Fruit fly (Drosophila melanogaster) whole organism, embryonic: Measurements from ENCODE around the gene CG32647.

Experiments used
- Atf6 ChIP-seq: fragments of 200-800 bp; sonication (Bioruptor generic); IDR thresholded peaks from 2 replicates; pipeline ENCODE4 v1.3.6; 2022; ENCODE audit warnings: missing biosample characterization, missing genetic modification characterization
- Bdp1 ChIP-seq: fragments of 200-800 bp; sonication (Bioruptor generic); optimal IDR thresholded peaks from 3 replicates; lab custom pipeline; 2016; ENCODE audit warnings: missing biosample characterization, missing genetic modification characterization
- BtbVII ChIP-seq: fragments of 200-800 bp; sonication (Bioruptor generic); optimal IDR thresholded peaks from 3 replicates; lab custom pipeline; 2017; ENCODE audit warnings: missing biosample characterization, mild to moderate bottlenecking, missing genetic modification characterization
- CG10147 ChIP-seq: fragments of 200-800 bp; sonication (Bioruptor generic); optimal IDR thresholded peaks from 2 replicates; lab custom pipeline; 2019; ENCODE audit warnings: missing biosample characterization, mild to moderate bottlenecking, missing genetic modification characterization, moderate library complexity
- CG10209 ChIP-seq: fragments of 200-800 bp; sonication (Bioruptor generic); optimal IDR thresholded peaks from 3 replicates; lab custom pipeline; 2017; ENCODE audit warnings: missing biosample characterization, mild to moderate bottlenecking, missing genetic modification characterization, missing genetic modification reagents
- CG10267 ChIP-seq: fragments of 200-800 bp; sonication (Bioruptor generic); optimal IDR thresholded peaks from 2 replicates; lab custom pipeline; 2018; ENCODE audit warnings: missing biosample characterization, mild to moderate bottlenecking, missing genetic modification characterization, moderate library complexity
- CG12299 ChIP-seq: fragments of 200-800 bp; sonication (Bioruptor generic); optimal IDR thresholded peaks from 2 replicates; lab custom pipeline; 2018; ENCODE audit warnings: missing biosample characterization, mild to moderate bottlenecking, missing genetic modification characterization
- CG1602 ChIP-seq: fragments of 200-800 bp; sonication (Bioruptor generic); optimal IDR thresholded peaks from 3 replicates; lab custom pipeline; 2016; ENCODE audit warnings: missing biosample characterization, missing genetic modification characterization
- CG18599 ChIP-seq: fragments of 200-800 bp; sonication (Bioruptor generic); optimal IDR thresholded peaks from 3 replicates; lab custom pipeline; 2017; ENCODE audit warnings: missing biosample characterization, missing genetic modification characterization, mild to moderate bottlenecking, moderate library complexity, missing genetic modification reagents
- CG2678 ChIP-seq: fragments of 200-800 bp; sonication (Bioruptor generic); optimal IDR thresholded peaks from 3 replicates; lab custom pipeline; 2019; ENCODE audit warnings: missing biosample characterization, mild to moderate bottlenecking, missing genetic modification characterization, moderate library complexity
- CG3407 ChIP-seq: fragments of 200-800 bp; sonication (Bioruptor generic); optimal IDR thresholded peaks from 2 replicates; lab custom pipeline; 2018; ENCODE audit warnings: missing biosample characterization, mild to moderate bottlenecking, missing genetic modification characterization
- CG7372 ChIP-seq: fragments of 200-800 bp; sonication (Bioruptor generic); IDR thresholded peaks from 2 replicates; pipeline ENCODE4 v1.3.6; 2022; ENCODE audit warnings: missing biosample characterization, missing genetic modification characterization
- CG7928 ChIP-seq: fragments of 200-800 bp; sonication (Bioruptor generic); optimal IDR thresholded peaks from 2 replicates; lab custom pipeline; 2017; ENCODE audit warnings: missing biosample characterization, mild to moderate bottlenecking, missing genetic modification characterization
- CG9437 ChIP-seq: fragments of 200-800 bp; sonication (Bioruptor generic); optimal IDR thresholded peaks from 2 replicates; lab custom pipeline; 2018; ENCODE audit warnings: missing biosample characterization, mild to moderate bottlenecking, missing genetic modification characterization
- CG9609 ChIP-seq: fragments of 200-800 bp; sonication (Bioruptor generic); optimal IDR thresholded peaks from 3 replicates; lab custom pipeline; 2016; ENCODE audit warnings: missing biosample characterization, missing genetic modification characterization
- Dbx ChIP-seq: fragments of 200-800 bp; sonication (Bioruptor generic); IDR thresholded peaks from 3 replicates; pipeline ENCODE4 v1.3.6; 2022; ENCODE audit warnings: missing biosample characterization, missing genetic modification characterization
- Fer2 ChIP-seq: fragments of 200-800 bp; sonication (Bioruptor generic); optimal IDR thresholded peaks from 2 replicates; lab custom pipeline; 2018; ENCODE audit warnings: missing biosample characterization, mild to moderate bottlenecking, missing genetic modification characterization, moderate library complexity
- Hey ChIP-seq: fragments of 200-800 bp; sonication (Bioruptor generic); optimal IDR thresholded peaks from 3 replicates; lab custom pipeline; 2018; ENCODE audit warnings: missing biosample characterization, mild to moderate bottlenecking, missing genetic modification characterization
- HmgZ ChIP-seq: fragments of 200-800 bp; sonication (Bioruptor generic); optimal IDR thresholded peaks from 2 replicates; lab custom pipeline; 2018; ENCODE audit warnings: missing biosample characterization, mild to moderate bottlenecking, missing genetic modification characterization
- Hmx ChIP-seq: fragments of 200-800 bp; sonication (Bioruptor generic); optimal IDR thresholded peaks from 2 replicates; lab custom pipeline; 2016; ENCODE audit warnings: missing biosample characterization, missing genetic modification characterization
- Hr78 ChIP-seq, 2 experiments: fragments of 200-800 bp in 1 of 2; fragments of >200 bp in 1 of 2; sonication (Bioruptor generic) in 1 of 2; optimal IDR thresholded peaks; 2 replicates each; lab custom pipeline; 2017 to 2019; ENCODE audit warnings: missing biosample characterization in 2 of 2, missing genetic modification characterization in 2 of 2, mild to moderate bottlenecking in 1 of 2, moderate library complexity in 1 of 2
- chm ChIP-seq: fragments of 200-800 bp; sonication (Bioruptor generic); IDR thresholded peaks from 2 replicates; pipeline ENCODE4 v1.3.6; 2022; ENCODE audit warnings: missing biosample characterization, missing genetic modification characterization
- crol ChIP-seq: fragments of 200-800 bp; sonication (Bioruptor generic); IDR thresholded peaks from 2 replicates; pipeline ENCODE4 v1.3.6; 2022; ENCODE audit warnings: missing biosample characterization, missing genetic modification characterization
- dmrt99B ChIP-seq: fragments of 200-800 bp; sonication (Bioruptor generic); optimal IDR thresholded peaks from 2 replicates; lab custom pipeline; 2018; ENCODE audit warnings: missing biosample characterization, mild to moderate bottlenecking, missing genetic modification characterization, moderate library complexity
- dysf ChIP-seq: fragments of 200-800 bp; sonication (Bioruptor generic); IDR thresholded peaks from 3 replicates; pipeline ENCODE4 v1.3.6; 2022; ENCODE audit warnings: missing biosample characterization, missing genetic modification characterization
- ewg ChIP-seq: fragments of 200-800 bp; sonication (Bioruptor generic); optimal IDR thresholded peaks from 3 replicates; lab custom pipeline; 2017; ENCODE audit warnings: mild to moderate bottlenecking, missing biosample characterization, missing genetic modification reagents, missing genetic modification characterization
- fd102C ChIP-seq: fragments of 200-800 bp; sonication (Bioruptor generic); optimal IDR thresholded peaks from 2 replicates; lab custom pipeline; 2018; ENCODE audit warnings: missing biosample characterization, mild to moderate bottlenecking, missing genetic modification characterization, moderate library complexity
- fd3F ChIP-seq: fragments of 200-800 bp; sonication (Bioruptor generic); optimal IDR thresholded peaks from 2 replicates; lab custom pipeline; 2018; ENCODE audit warnings: missing biosample characterization, mild to moderate bottlenecking, missing genetic modification characterization, moderate library complexity
- gcm ChIP-seq: fragments of 200-800 bp; sonication (Bioruptor generic); optimal IDR thresholded peaks from 2 replicates; lab custom pipeline; 2019; ENCODE audit warnings: missing biosample characterization, mild to moderate bottlenecking, missing genetic modification characterization, moderate library complexity
- hbn ChIP-seq: fragments of 200-800 bp; sonication (Bioruptor generic); IDR thresholded peaks from 2 replicates; pipeline ENCODE4 v1.3.6; 2022; ENCODE audit warnings: missing biosample characterization, missing genetic modification characterization; ENCODE audit not compliant: partially characterized antibody
- inv ChIP-seq: fragments of 200-800 bp; sonication (Bioruptor generic); IDR thresholded peaks from 2 replicates; pipeline ENCODE4 v1.3.6; 2022; ENCODE audit warnings: missing biosample characterization, missing genetic modification characterization; ENCODE audit not compliant: partially characterized antibody
- ken ChIP-seq: fragments of 200-800 bp; sonication (Bioruptor generic); IDR thresholded peaks from 3 replicates; pipeline ENCODE4 v1.3.6; 2022; ENCODE audit warnings: missing biosample characterization, missing genetic modification characterization
- odd ChIP-seq: fragments of 200-800 bp; sonication (Bioruptor generic); optimal IDR thresholded peaks from 2 replicates; lab custom pipeline; 2017; ENCODE audit warnings: missing biosample characterization, mild to moderate bottlenecking, missing genetic modification characterization
- pan ChIP-seq, 4 experiments: fragments of >200 bp in 3 of 4; fragments of 200-800 bp in 1 of 4; sonication (Bioruptor generic) in 1 of 4; optimal IDR thresholded peaks in 3 of 4; IDR thresholded peaks in 1 of 4; 2 replicates each; pipeline versions ENCODE4 v1.3.6 to Lab custom; 2017 to 2022; ENCODE audit warnings: missing biosample characterization in 2 of 4, missing genetic modification characterization in 2 of 4, mixed read lengths in 1 of 4
- phol ChIP-seq: fragments of 200-800 bp; sonication (Bioruptor generic); optimal IDR thresholded peaks from 3 replicates; lab custom pipeline; 2018; ENCODE audit warnings: missing biosample characterization, mild to moderate bottlenecking, missing genetic modification characterization, moderate library complexity
- pita ChIP-seq: fragments of 200-800 bp; sonication (Bioruptor generic); optimal IDR thresholded peaks from 2 replicates; lab custom pipeline; 2017; ENCODE audit warnings: missing biosample characterization, mild to moderate bottlenecking, missing genetic modification characterization
- salm ChIP-seq: fragments of 200-800 bp; sonication (Bioruptor generic); optimal IDR thresholded peaks from 2 replicates; lab custom pipeline; 2018; ENCODE audit warnings: missing biosample characterization, mild to moderate bottlenecking, missing genetic modification characterization
- sd ChIP-seq: fragments of 200-800 bp; sonication (Bioruptor generic); optimal IDR thresholded peaks from 3 replicates; lab custom pipeline; 2018; ENCODE audit warnings: missing biosample characterization, mild to moderate bottlenecking, missing genetic modification characterization, moderate library complexity
- so ChIP-seq: fragments of 200-800 bp; sonication (Bioruptor generic); IDR thresholded peaks from 3 replicates; pipeline ENCODE4 v1.3.6; 2022; ENCODE audit warnings: missing biosample characterization, missing genetic modification characterization
- sqz ChIP-seq: fragments of 200-800 bp; sonication (Bioruptor generic); optimal IDR thresholded peaks from 3 replicates; lab custom pipeline; 2018; ENCODE audit warnings: missing biosample characterization, mild to moderate bottlenecking, missing genetic modification characterization
- ssp ChIP-seq: fragments of 200-800 bp; sonication (Bioruptor generic); IDR thresholded peaks from 2 replicates; pipeline ENCODE4 v1.3.6; 2022; ENCODE audit warnings: missing biosample characterization, missing genetic modification characterization
- stc ChIP-seq: fragments of 200-800 bp; sonication (Bioruptor generic); IDR thresholded peaks from 2 replicates; pipeline ENCODE4 v1.3.6; 2022; ENCODE audit warnings: missing biosample characterization, missing genetic modification characterization
- tap ChIP-seq: fragments of 200-800 bp; optimal IDR thresholded peaks from 3 replicates; lab custom pipeline; 2019; ENCODE audit warnings: missing biosample characterization, mild to moderate bottlenecking, missing genetic modification characterization, moderate library complexity
- tio ChIP-seq: fragments of 200-800 bp; sonication (Bioruptor generic); optimal IDR thresholded peaks from 2 replicates; lab custom pipeline; 2017; ENCODE audit warnings: missing biosample characterization, missing genetic modification characterization, inconsistent platforms
- zen2 ChIP-seq: fragments of 200-800 bp; sonication (Bioruptor generic); IDR thresholded peaks from 3 replicates; pipeline ENCODE4 v1.3.6; 2022; ENCODE audit warnings: missing biosample characterization, missing genetic modification characterization; ENCODE audit not compliant: partially characterized antibody
- zf30C ChIP-seq: fragments of 200-800 bp; sonication (Bioruptor generic); optimal IDR thresholded peaks from 3 replicates; lab custom pipeline; 2018; ENCODE audit warnings: missing biosample characterization, mild to moderate bottlenecking, missing genetic modification characterization

Gene CG32647

dm6 chrX:12747746-12748710 lies 36.7 kb downstream of the CG32647 start (continued):
- peak; percentile 87 for TF ChIP-seq zf30C (GFP tag; lab: Kevin White, UChicago)
- no peak for TF ChIP-seq ken (GFP tag; lab: Robert Waterston, UW)
- TF ChIP-seq Dbx (GFP tag; lab: Robert Waterston, UW): 0 out of 3 replicates have a peak, but pooled peaks have one; percentile 10
- TF ChIP-seq tap (tag; lab: Kevin White, UChicago): peak; percentile 70
- peak; percentile 10 for TF ChIP-seq BtbVII
- TF ChIP-seq salm (tag; lab: Kevin White, UChicago): no peak
- no peak for TF ChIP-seq fd3F
- peak; percentile 9 for TF ChIP-seq ewg (GFP tag; lab: Kevin White, UChicago)
- TF ChIP-seq CG10147 (GFP tag; lab: Kevin White, UChicago): peak; percentile 10
- TF ChIP-seq tio (GFP tag; lab: Kevin White, UChicago): peak; percentile 31
- peak; percentile 10 for TF ChIP-seq sd
- peak; percentile 18 for TF ChIP-seq fd102C (GFP tag; lab: Kevin White, UChicago)
- TF ChIP-seq chm: no peak
- no peak for TF ChIP-seq pan (optimal IDR thresholded peaks at IDR 0.05; lab: Kevin White, UChicago)
- peak in 1 of 2 experiments; percentile 49 for TF ChIP-seq pan (GFP tag; optimal IDR thresholded peaks at IDR 0.05 in 1 of 2, IDR thresholded peaks at IDR 0.05 in 1 of 2)
- TF ChIP-seq pita (GFP tag; lab: Kevin White, UChicago): no peak
- peak; percentile 79 for TF ChIP-seq phol (tag; lab: Kevin White, UChicago)
- no peak for TF ChIP-seq so
- no peak for TF ChIP-seq CG9609
- TF ChIP-seq CG1602: peak; percentile 40
- no peak for TF ChIP-seq Hmx (GFP tag; lab: Kevin White, UChicago)
- peak; percentile 57; the same call in 1 of the 3 replicates for TF ChIP-seq dysf (GFP tag; lab: Robert Waterston, UW)
- TF ChIP-seq inv (GFP tag; lab: Robert Waterston, UW): no peak
- TF ChIP-seq stc: 0 out of 2 replicates have a peak, but pooled peaks have one; percentile 32
- TF ChIP-seq CG3407 (GFP tag; lab: Kevin White, UChicago): peak; percentile 18
- no peak for TF ChIP-seq CG7372 (GFP tag; lab: Robert Waterston, UW)
- TF ChIP-seq Bdp1 (GFP tag; lab: Kevin White, UChicago): no peak
- TF ChIP-seq CG10267 (tag; lab: Kevin White, UChicago): peak; percentile 76
- TF ChIP-seq CG10209: peak; percentile 55
- peak; percentile 64 for TF ChIP-seq CG18599
- TF ChIP-seq Fer2 (tag; lab: Kevin White, UChicago): no peak
- no peak for TF ChIP-seq CG12299 (tag; lab: Kevin White, UChicago)
- no peak for TF ChIP-seq zen2 (GFP tag; lab: Robert Waterston, UW)
- TF ChIP-seq CG9437: peak; percentile 61
- TF ChIP-seq HmgZ: peak; percentile 7
- no peak for TF ChIP-seq sqz (GFP tag; lab: Kevin White, UChicago)
- TF ChIP-seq Hey (tag; lab: Kevin White, UChicago): no peak
- TF ChIP-seq CG2678 (tag; lab: Kevin White, UChicago): peak; percentile 84
- peak; percentile 70 for TF ChIP-seq gcm (GFP tag; lab: Kevin White, UChicago)
- TF ChIP-seq Hr78 (GFP tag; optimal IDR thresholded peaks at IDR 0.05; lab: Kevin White, UChicago): peak in 1 of 2 experiments; percentile 49
- 0 out of 2 replicates have a peak, but pooled peaks have one; percentile 18 for TF ChIP-seq ssp (GFP tag; lab: Robert Waterston, UW)
- peak; percentile 75 for TF ChIP-seq dmrt99B (tag; lab: Kevin White, UChicago)
- TF ChIP-seq hbn (GFP tag; lab: Robert Waterston, UW): no peak
- no peak for TF ChIP-seq Atf6
- peak; percentile 28 for TF ChIP-seq odd (GFP tag; lab: Kevin White, UChicago)
- no peak for TF ChIP-seq CG7928
- TF ChIP-seq crol (GFP tag; lab: Robert Waterston, UW): peak; percentile 82
